Fruit fly (Drosophila melanogaster) whole organism, larva: ENCODE data around the gene TwdlN.

Experiments
- noc ChIP-seq: fragments of 200-800 bp; sonication (Bioruptor generic); optimal IDR thresholded peaks from 3 replicates; lab custom pipeline; 2019; ENCODE audit warnings: missing biosample characterization, mild to moderate bottlenecking, missing genetic modification characterization, moderate library complexity

TwdlN gene

DNA sequence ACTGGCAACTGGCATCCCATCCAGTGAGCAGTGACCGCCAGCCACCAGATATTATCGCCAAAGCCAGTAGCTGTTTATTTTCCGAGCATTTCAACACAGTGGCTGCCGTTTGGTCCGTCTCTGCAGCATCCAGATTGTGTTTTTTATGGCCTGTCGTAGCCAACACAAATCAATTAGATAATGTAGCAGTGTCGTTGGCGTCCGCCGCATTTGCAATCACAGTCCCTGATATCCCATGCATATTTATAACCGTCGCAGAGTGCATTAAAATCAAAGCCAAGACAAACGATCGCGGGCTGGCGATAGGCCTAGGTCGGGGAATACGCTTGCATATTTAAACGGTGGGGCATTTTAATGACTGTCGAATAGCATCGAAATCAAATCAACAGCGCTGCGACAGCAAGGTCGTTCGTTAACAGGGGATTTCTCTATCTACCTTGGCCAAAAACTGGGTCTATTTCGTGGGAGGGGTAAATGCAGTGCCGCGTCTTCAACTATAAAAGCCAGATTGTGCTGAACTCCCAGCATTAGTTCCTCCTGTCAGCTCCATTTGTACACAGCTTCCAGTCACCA lies 7.9 kb downstream of the TwdlN start, which contains the start of gene TwdlD:
Gene TwdlD (plus strand): TSS at position 523 of the 573 bp plus-strand sequence.
- no peak for TF ChIP-seq noc

DNA sequence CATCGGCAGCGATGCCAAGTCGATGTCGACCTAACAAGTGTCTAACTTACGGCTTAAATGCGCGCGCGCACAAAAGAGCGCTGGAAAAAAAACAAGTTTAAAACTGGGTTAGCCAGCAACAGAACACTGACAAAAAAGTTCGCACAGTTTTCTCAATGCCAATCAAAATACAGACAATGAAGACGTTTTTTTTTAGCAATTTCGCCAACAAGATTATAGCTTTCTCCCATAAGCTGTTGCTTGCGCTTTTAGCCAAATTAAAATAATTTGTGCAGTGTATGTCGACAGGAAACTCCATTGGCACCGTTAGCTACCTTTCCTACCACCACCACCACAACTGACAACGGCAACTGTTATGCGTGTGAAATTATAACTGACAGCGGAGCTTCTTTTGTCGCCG lies 22.9 kb downstream of the TwdlN start:
- no peak for TF ChIP-seq noc

DNA sequence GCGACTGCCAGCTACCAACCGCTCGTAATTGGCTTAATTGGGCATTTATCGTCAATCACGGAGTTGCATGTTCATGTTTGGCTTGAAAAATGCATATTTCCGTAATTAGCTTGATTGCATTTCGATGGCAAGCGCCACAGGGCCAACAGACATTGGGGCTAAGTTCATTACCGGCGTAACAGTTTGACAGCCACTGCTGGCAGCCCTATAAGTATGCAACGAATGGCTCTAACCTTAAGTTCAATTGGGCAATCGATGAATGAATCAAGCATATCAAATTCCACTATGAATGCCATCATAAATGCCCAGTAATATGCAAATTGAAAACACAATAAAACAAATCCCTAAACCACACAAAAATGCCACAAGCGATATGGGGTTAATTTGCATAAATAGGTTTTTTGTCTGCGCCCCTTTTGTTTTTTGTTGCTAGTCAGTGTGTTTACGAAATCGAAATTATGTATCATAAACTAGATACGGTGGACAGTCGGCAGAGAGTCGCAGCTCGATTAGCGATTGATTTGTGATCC lies 23.8 kb downstream of the TwdlN start:
- no peak for TF ChIP-seq noc

DNA sequence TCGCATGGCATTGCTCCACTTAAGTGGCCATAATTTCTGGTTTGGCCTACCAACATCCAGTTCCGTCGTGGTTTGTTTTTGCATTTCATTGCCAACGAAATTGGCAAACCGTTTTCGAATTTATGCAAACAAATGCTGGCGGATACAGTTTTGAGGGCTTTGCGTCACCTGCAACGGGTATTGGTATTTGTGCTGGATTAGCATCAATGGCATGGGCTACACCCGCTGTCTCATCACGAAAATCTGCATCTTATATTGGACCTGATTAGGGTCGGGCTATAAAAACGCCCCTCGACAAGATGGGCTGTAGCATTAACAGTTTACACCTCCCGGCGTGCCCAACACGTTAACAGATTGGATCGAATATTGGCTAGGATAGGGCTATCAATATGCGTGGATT lies 24.5 kb downstream of the TwdlN start, which contains the start of gene Tb:
Gene Tb (plus strand): TSS at position 301 of the 400 bp plus-strand sequence.
- no peak for TF ChIP-seq noc

DNA sequence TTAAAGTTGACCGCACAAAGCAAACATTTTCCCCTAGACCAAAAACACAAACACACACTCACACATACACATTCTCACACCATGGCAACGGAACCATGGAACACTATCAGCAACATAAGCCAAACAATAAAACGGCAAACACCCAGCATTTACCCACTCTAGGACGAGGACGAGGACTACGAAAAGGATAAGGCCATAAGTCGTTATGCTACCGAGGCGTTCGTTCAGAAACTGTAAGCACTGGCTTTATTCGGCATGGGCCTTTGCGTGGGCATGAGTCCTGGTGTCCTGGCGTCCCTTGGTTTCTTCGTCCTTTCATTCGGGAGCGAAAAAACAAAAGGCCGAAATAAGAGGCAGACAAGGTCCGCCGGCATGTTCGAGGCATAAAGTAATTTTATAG lies 38.6 kb downstream of the TwdlN start:
- no peak for TF ChIP-seq noc

DNA sequence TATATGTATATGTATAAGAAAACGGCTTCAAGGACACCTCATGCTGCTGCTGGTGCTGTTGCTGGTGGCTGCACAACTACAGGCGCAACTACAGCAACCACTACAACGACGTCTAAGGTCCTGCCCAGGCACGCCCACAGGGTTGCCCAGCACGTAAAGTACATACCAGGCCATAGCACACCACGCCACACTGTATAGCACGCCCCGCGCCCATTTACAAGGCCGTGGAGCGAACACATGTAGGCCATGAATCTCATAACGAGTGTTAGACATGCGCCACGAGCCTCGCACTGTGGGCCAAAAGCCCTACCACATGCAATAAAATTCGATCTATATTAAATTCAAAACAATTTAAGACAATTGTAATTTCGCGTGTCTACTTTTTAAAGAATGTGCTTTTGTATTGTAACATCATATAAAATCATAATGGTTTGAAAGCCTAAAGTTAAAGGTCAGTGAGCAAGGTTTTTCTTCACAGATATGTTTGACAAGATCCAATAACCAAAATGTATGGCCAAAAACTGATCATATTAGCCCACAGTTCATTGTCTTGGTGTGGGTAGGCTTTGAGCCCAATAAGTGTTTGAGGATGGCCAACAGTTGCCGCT lies 40.0 kb downstream of the TwdlN start:
- TF ChIP-seq noc = no peak

DNA sequence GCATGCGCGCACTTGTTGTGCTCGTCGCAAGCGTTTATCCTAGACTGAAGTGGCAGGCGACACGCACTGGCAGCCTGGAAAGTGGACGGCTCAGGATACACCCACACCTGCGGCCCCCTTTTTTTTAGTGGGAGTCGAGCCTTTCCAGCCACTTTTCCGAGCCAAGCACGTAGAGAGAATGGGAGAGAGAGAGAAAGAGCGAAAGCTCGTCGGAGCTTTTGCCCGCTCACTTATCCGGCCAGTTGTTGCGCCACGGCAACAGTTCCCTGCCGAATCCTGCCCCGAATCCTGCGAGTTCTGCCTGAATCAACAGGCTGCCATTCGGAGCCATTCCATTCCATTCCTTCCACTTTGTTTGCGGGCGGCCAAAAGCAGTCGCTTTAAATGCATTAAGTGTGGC lies 50.3 kb downstream of the TwdlN start, which contains the start of gene beat-VII:
Gene beat-VII (minus strand): TSS at position 20 of the 400 bp plus-strand sequence.
- no peak for TF ChIP-seq noc
